Worm (Caenorhabditis elegans) whole organism, L3 larva: ENCODE results near the gene srw-24.

Experiments used
- ama-1 ChIP-seq: fragments of 150-350 bp; optimal IDR thresholded peaks from 2 replicates; lab custom pipeline; 2018
- nhr-76 ChIP-seq: fragments of 150-350 bp; sonication (generic microtip); optimal IDR thresholded peaks from 5 replicates; lab custom pipeline; 2014; ENCODE audit warnings: missing biosample characterization, missing genetic modification characterization
- ztf-11 ChIP-seq: fragments of 150-350 bp; optimal IDR thresholded peaks from 2 replicates; lab custom pipeline; 2014; ENCODE audit warnings: missing biosample characterization, missing genetic modification characterization

- TF ChIP-seq nhr-76 (tag; lab: Kevin White, UChicago): no peak
- TF ChIP-seq ama-1 (lab: Kevin White, UChicago): no peak
- no peak for TF ChIP-seq ztf-11 (tag; lab: Kevin White, UChicago)
Observed at ce11 chrV:15265814-15266213, 42.0 kb downstream of the srw-24 start, which contains the start of gene M01B2.13.
